Fruit fly (Drosophila melanogaster) whole organism, embryonic: ENCODE results near the gene CG13126.

Experiments
- Atf3 ChIP-seq: fragments of 200-800 bp; sonication (Bioruptor generic); optimal IDR thresholded peaks from 3 replicates; lab custom pipeline; 2016; ENCODE audit warnings: missing biosample characterization, missing genetic modification characterization
- B-H1 ChIP-seq: fragments of 200-800 bp; sonication (Bioruptor generic); IDR thresholded peaks from 3 replicates; pipeline ENCODE4 v1.3.6; 2022; ENCODE audit warnings: missing biosample characterization, missing genetic modification characterization
- B-H2 ChIP-seq: fragments of 200-800 bp; sonication (Bioruptor generic); optimal IDR thresholded peaks from 2 replicates; lab custom pipeline; 2018; ENCODE audit warnings: missing biosample characterization, mild to moderate bottlenecking, missing genetic modification characterization
- CG11247 ChIP-seq: fragments of 200-800 bp; sonication (Bioruptor generic); IDR thresholded peaks from 2 replicates; pipeline ENCODE4 v1.3.6; 2022; ENCODE audit warnings: missing biosample characterization, missing genetic modification characterization
- CG11456 ChIP-seq: fragments of 200-800 bp; sonication (Bioruptor generic); IDR thresholded peaks from 3 replicates; pipeline ENCODE4 v1.3.6; 2022; ENCODE audit warnings: missing biosample characterization, missing genetic modification characterization
- CG11560 ChIP-seq: fragments of 200-800 bp; sonication (Bioruptor generic); IDR thresholded peaks from 3 replicates; pipeline ENCODE4 v1.3.6; 2022; ENCODE audit warnings: missing biosample characterization, missing genetic modification characterization
- CG12299 ChIP-seq: fragments of 200-800 bp; sonication (Bioruptor generic); optimal IDR thresholded peaks from 2 replicates; lab custom pipeline; 2018; ENCODE audit warnings: missing biosample characterization, mild to moderate bottlenecking, missing genetic modification characterization
- CG13424 ChIP-seq: fragments of 200-800 bp; sonication (Bioruptor generic); optimal IDR thresholded peaks from 2 replicates; lab custom pipeline; 2019; ENCODE audit warnings: missing biosample characterization, mild to moderate bottlenecking, missing genetic modification characterization, moderate library complexity
- CG13624 ChIP-seq: fragments of 200-800 bp; sonication (Bioruptor generic); optimal IDR thresholded peaks from 2 replicates; lab custom pipeline; 2016; ENCODE audit warnings: missing biosample characterization, missing genetic modification characterization
- CG13894 ChIP-seq: fragments of 200-800 bp; sonication (Bioruptor generic); optimal IDR thresholded peaks from 3 replicates; lab custom pipeline; 2018; ENCODE audit warnings: missing biosample characterization, mild to moderate bottlenecking, missing genetic modification characterization, moderate library complexity
- CG14050 ChIP-seq: fragments of 200-800 bp; sonication (Bioruptor generic); IDR thresholded peaks from 3 replicates; pipeline ENCODE4 v1.3.6; 2022; ENCODE audit warnings: missing biosample characterization, missing genetic modification characterization
- CG15479 ChIP-seq: fragments of 200-800 bp; sonication (Bioruptor generic); optimal IDR thresholded peaks from 3 replicates; lab custom pipeline; 2019; ENCODE audit warnings: missing biosample characterization, mild to moderate bottlenecking, missing genetic modification characterization, moderate library complexity
- CG16779 ChIP-seq: fragments of 200-800 bp; sonication (Bioruptor generic); IDR thresholded peaks from 2 replicates; pipeline ENCODE4 v1.3.6; 2022; ENCODE audit warnings: missing biosample characterization, missing genetic modification characterization
- CG17829 ChIP-seq: fragments of 200-800 bp; optimal IDR thresholded peaks from 2 replicates; lab custom pipeline; 2019; ENCODE audit warnings: missing biosample characterization, mild to moderate bottlenecking, missing genetic modification characterization, moderate library complexity
- CG18476 ChIP-seq: fragments of 200-800 bp; sonication (Bioruptor generic); optimal IDR thresholded peaks from 2 replicates; lab custom pipeline; 2016; ENCODE audit warnings: missing biosample characterization, mild to moderate bottlenecking, missing genetic modification characterization
- CG2199 ChIP-seq: fragments of 200-800 bp; sonication (Bioruptor generic); IDR thresholded peaks from 3 replicates; pipeline ENCODE4 v1.3.6; 2022; ENCODE audit warnings: missing biosample characterization, missing genetic modification characterization
- CG2678 ChIP-seq: fragments of 200-800 bp; sonication (Bioruptor generic); optimal IDR thresholded peaks from 3 replicates; lab custom pipeline; 2019; ENCODE audit warnings: missing biosample characterization, mild to moderate bottlenecking, missing genetic modification characterization, moderate library complexity
- CG32532 ChIP-seq: fragments of 200-800 bp; sonication (Bioruptor generic); IDR thresholded peaks from 2 replicates; pipeline ENCODE4 v1.3.6; 2022; ENCODE audit warnings: missing biosample characterization, missing genetic modification characterization
- CG32772 ChIP-seq: fragments of 200-800 bp; sonication (Bioruptor generic); IDR thresholded peaks from 2 replicates; pipeline ENCODE4 v1.3.6; 2022; ENCODE audit warnings: missing biosample characterization, missing genetic modification characterization
- CG33213 ChIP-seq: fragments of 200-800 bp; sonication (Bioruptor generic); optimal IDR thresholded peaks from 3 replicates; lab custom pipeline; 2016; ENCODE audit warnings: missing biosample characterization, missing genetic modification characterization
- CG34422 ChIP-seq: fragments of 200-800 bp; sonication (Bioruptor generic); IDR thresholded peaks from 3 replicates; pipeline ENCODE4 v1.3.6; 2022; ENCODE audit warnings: missing biosample characterization, missing genetic modification characterization
- CG3726 ChIP-seq: fragments of 200-800 bp; sonication (Bioruptor generic); IDR thresholded peaks from 3 replicates; pipeline ENCODE4, ENCODE4 v1.3.6; 2022; ENCODE audit warnings: missing biosample characterization, missing genetic modification characterization
- CG4707 ChIP-seq: fragments of 200-800 bp; sonication (Bioruptor generic); optimal IDR thresholded peaks from 2 replicates; lab custom pipeline; 2018; ENCODE audit warnings: missing biosample characterization, mild to moderate bottlenecking, missing genetic modification characterization, moderate library complexity
- CG6254 ChIP-seq: fragments of 200-800 bp; sonication (Bioruptor generic); optimal IDR thresholded peaks from 3 replicates; lab custom pipeline; 2017; ENCODE audit warnings: mild to moderate bottlenecking, missing biosample characterization, missing genetic modification reagents, missing genetic modification characterization
- CG6654 ChIP-seq: fragments of 200-800 bp; sonication (Bioruptor generic); optimal IDR thresholded peaks from 2 replicates; lab custom pipeline; 2017; ENCODE audit warnings: missing biosample characterization, mild to moderate bottlenecking, missing genetic modification characterization
- CG6689 ChIP-seq: fragments of 200-800 bp; sonication (Bioruptor generic); IDR thresholded peaks from 2 replicates; pipeline ENCODE4 v1.3.6; 2022; ENCODE audit warnings: missing biosample characterization, missing genetic modification characterization
- CG7357 ChIP-seq: fragments of 200-800 bp; sonication (Bioruptor generic); IDR thresholded peaks from 3 replicates; pipeline ENCODE4 v1.3.6; 2022; ENCODE audit warnings: missing biosample characterization, missing genetic modification characterization
- CG9797 ChIP-seq: fragments of 200-800 bp; sonication (Bioruptor generic); optimal IDR thresholded peaks from 3 replicates; lab custom pipeline; 2018; ENCODE audit warnings: missing biosample characterization, mild to moderate bottlenecking, missing genetic modification characterization
- Camta ChIP-seq: fragments of 200-800 bp; sonication (Bioruptor generic); optimal IDR thresholded peaks from 2 replicates; lab custom pipeline; 2016; ENCODE audit warnings: missing biosample characterization, missing genetic modification characterization
- D19B ChIP-seq: fragments of 200-800 bp; sonication (Bioruptor generic); optimal IDR thresholded peaks from 2 replicates; lab custom pipeline; 2017; ENCODE audit warnings: missing biosample characterization, mild to moderate bottlenecking, missing genetic modification characterization
- Doc2 ChIP-seq: fragments of 200-800 bp; sonication (Bioruptor generic); IDR thresholded peaks from 2 replicates; pipeline ENCODE4 v1.3.6; 2022; ENCODE audit warnings: missing biosample characterization, missing genetic modification characterization
- Dp ChIP-seq: fragments of 200-800 bp; sonication (Bioruptor generic); optimal IDR thresholded peaks from 2 replicates; lab custom pipeline; 2018; ENCODE audit warnings: missing biosample characterization, mild to moderate bottlenecking, missing genetic modification characterization, moderate library complexity
- Fer1 ChIP-seq: fragments of 200-800 bp; sonication (Bioruptor generic); optimal IDR thresholded peaks from 2 replicates; lab custom pipeline; 2017; ENCODE audit warnings: missing biosample characterization, mild to moderate bottlenecking, missing genetic modification characterization
- Hmx ChIP-seq: fragments of 200-800 bp; sonication (Bioruptor generic); optimal IDR thresholded peaks from 2 replicates; lab custom pipeline; 2016; ENCODE audit warnings: missing biosample characterization, missing genetic modification characterization
- Rfx ChIP-seq: fragments of 200-800 bp; sonication (Bioruptor generic); IDR thresholded peaks from 2 replicates; pipeline ENCODE4 v1.3.6; 2022; ENCODE audit warnings: missing biosample characterization, missing genetic modification characterization
- Spps ChIP-seq: fragments of 200-800 bp; sonication (Bioruptor generic); optimal IDR thresholded peaks from 2 replicates; lab custom pipeline; 2018; ENCODE audit warnings: missing biosample characterization, mild to moderate bottlenecking, missing genetic modification characterization
- Ssrp ChIP-seq: fragments of 200-800 bp; sonication (Bioruptor generic); optimal IDR thresholded peaks from 2 replicates; lab custom pipeline; 2018; ENCODE audit warnings: missing biosample characterization, mild to moderate bottlenecking, missing genetic modification characterization, moderate library complexity
- al ChIP-seq: fragments of 200-800 bp; sonication (Bioruptor generic); IDR thresholded peaks from 2 replicates; pipeline ENCODE4 v1.3.6; 2022; ENCODE audit warnings: missing biosample characterization, missing genetic modification characterization
- cad ChIP-seq: fragments of >200 bp; optimal IDR thresholded peaks from 2 replicates; lab custom pipeline; 2017; ENCODE audit warnings: missing biosample characterization, missing genetic modification characterization
- chinmo ChIP-seq: fragments of 200-800 bp; sonication (Bioruptor generic); IDR thresholded peaks from 4 replicates; pipeline ENCODE4 v1.3.6; 2022; ENCODE audit warnings: missing biosample characterization, missing genetic modification characterization; ENCODE audit not compliant: partially characterized antibody
- exex ChIP-seq: fragments of 200-800 bp; sonication (Bioruptor generic); optimal IDR thresholded peaks from 4 replicates; lab custom pipeline; 2018; ENCODE audit warnings: missing biosample characterization, mild to moderate bottlenecking, missing genetic modification characterization, moderate library complexity
- gt ChIP-seq: fragments of 200-800 bp; sonication (Bioruptor generic); IDR thresholded peaks from 2 replicates; pipeline ENCODE4 v1.3.6; 2022; ENCODE audit warnings: missing biosample characterization, missing genetic modification characterization
- ham ChIP-seq: fragments of 200-800 bp; sonication (Bioruptor generic); IDR thresholded peaks from 2 replicates; pipeline ENCODE4 v1.3.6; 2022; ENCODE audit warnings: missing biosample characterization, missing genetic modification characterization
- hb ChIP-seq: fragments of 200-800 bp; sonication (Bioruptor generic); IDR thresholded peaks from 3 replicates; pipeline ENCODE4 v1.3.6; 2022; ENCODE audit warnings: missing biosample characterization, missing genetic modification characterization; ENCODE audit not compliant: partially characterized antibody
- luna ChIP-seq: fragments of 200-800 bp; sonication (Bioruptor generic); optimal IDR thresholded peaks from 2 replicates; lab custom pipeline; 2016; ENCODE audit warnings: missing biosample characterization, missing genetic modification characterization
- mam ChIP-seq: fragments of 200-800 bp; sonication (Bioruptor generic); optimal IDR thresholded peaks from 3 replicates; lab custom pipeline; 2016; ENCODE audit warnings: missing biosample characterization, missing genetic modification characterization
- ranshi ChIP-seq: fragments of 200-800 bp; sonication (Bioruptor generic); IDR thresholded peaks from 2 replicates; pipeline ENCODE4 v1.3.6; 2022; ENCODE audit warnings: missing biosample characterization, missing genetic modification characterization
- sens ChIP-seq: fragments of 200-800 bp; sonication (Bioruptor generic); peaks from one replicate; lab custom pipeline; 2016; ENCODE audit warnings: missing biosample characterization, missing genetic modification characterization
- zen ChIP-seq: fragments of 200-800 bp; sonication (Bioruptor generic); optimal IDR thresholded peaks from 3 replicates; lab custom pipeline; 2018; ENCODE audit warnings: missing biosample characterization, mild to moderate bottlenecking, missing genetic modification characterization, moderate library complexity

Gene CG13126

dm6 chr2L:9933063-9933462 is 20.9 kb downstream of the CG13126 start, which contains the start of gene Cpr30F:
TSS of gene Cpr30F (minus strand) at chr2L:9933163.
- no peak for TF ChIP-seq CG3726 (GFP tag; lab: Robert Waterston, UW)
- no peak for TF ChIP-seq CG17829 (tag; lab: Kevin White, UChicago)
- TF ChIP-seq CG13624 = no peak
- no peak for TF ChIP-seq CG34422 (GFP tag; lab: Robert Waterston, UW)
- TF ChIP-seq sens (GFP tag; lab: Kevin White, UChicago) = no peak
- TF ChIP-seq, all 482 proteins: peak for 0

- no peak for TF ChIP-seq ranshi (GFP tag; lab: Robert Waterston, UW)
- TF ChIP-seq D19B = no peak
- TF ChIP-seq Dp (GFP tag; lab: Kevin White, UChicago) = no peak
- TF ChIP-seq luna (GFP tag; lab: Kevin White, UChicago) = no peak
- no peak for TF ChIP-seq CG6689
- TF ChIP-seq CG16779 (GFP tag; lab: Robert Waterston, UW) = no peak
- TF ChIP-seq chinmo (GFP tag; lab: Robert Waterston, UW) = no peak
- no peak for TF ChIP-seq CG13894
- TF ChIP-seq cad (GFP tag; lab: Kevin White, UChicago) = no peak
- no peak for TF ChIP-seq ham
- no peak for TF ChIP-seq CG2199 (GFP tag; lab: Robert Waterston, UW)
- TF ChIP-seq CG6254 (GFP tag; lab: Kevin White, UChicago) = no peak
- no peak for TF ChIP-seq Doc2
- no peak for TF ChIP-seq CG13424 (tag; lab: Kevin White, UChicago)
- no peak for TF ChIP-seq al
- TF ChIP-seq Atf3 = no peak
- no peak for TF ChIP-seq B-H2 (GFP tag; lab: Kevin White, UChicago)
- TF ChIP-seq mam (GFP tag; lab: Kevin White, UChicago) = no peak
Observed at dm6 chr2L:9930280-9930679, 23.7 kb downstream of the CG13126 start, which contains the start of gene CG42367. TSS of gene CG42367 (plus strand) at chr2L:9930580.

dm6 chr2L:9924765-9925164 is 29.2 kb downstream of the CG13126 start, which contains the start of the genes TbCMF46 and CG42366:
TSS of gene TbCMF46 (minus strand) at chr2L:9924865.
TSS of gene CG42366 (plus strand) at chr2L:9925161.
- TF ChIP-seq CG11560 (0 out of 3 replicates have a peak, but pooled peaks have one; percentile 28), CG11456 (GFP tag; lab: Robert Waterston, UW) (0 out of 3 replicates have a peak, but pooled peaks have one; percentile 33), CG32772 (GFP tag; lab: Robert Waterston, UW) (no peak), CG11247 (GFP tag; lab: Robert Waterston, UW) (0 out of 2 replicates have a peak, but pooled peaks have one; percentile 33), hb (no peak), Rfx (GFP tag; lab: Robert Waterston, UW) (peak; percentile 32; the same call in 1 of the 2 replicates)

dm6 chr2L:9921401-9921800 is 32.6 kb downstream of the CG13126 start, which contains the start of gene CG4592:
TSS of gene CG4592 (plus strand) at chr2L:9921633.
- TF ChIP-seq gt (no peak), exex (peak; percentile 52), CG9797 (GFP tag; lab: Kevin White, UChicago) (no peak), CG6654 (GFP tag; lab: Kevin White, UChicago) (peak; percentile 22), CG12299 (tag; lab: Kevin White, UChicago) (peak; percentile 19), CG4707 (GFP tag; lab: Kevin White, UChicago) (no peak), CG33213 (peak; percentile 12), Spps (tag; lab: Kevin White, UChicago) (peak; percentile 22), CG32532 (GFP tag; lab: Robert Waterston, UW) (peak; percentile 66), CG7357 (GFP tag; lab: Robert Waterston, UW) (no peak), CG18476 (GFP tag; lab: Kevin White, UChicago) (peak; percentile 39), zen (tag; lab: Kevin White, UChicago) (peak; percentile 48), B-H1 (GFP tag; lab: Robert Waterston, UW) (peak; percentile 21; the same call in 1 of the 3 replicates), Fer1 (GFP tag; lab: Kevin White, UChicago) (no peak), CG14050 (0 out of 3 replicates have a peak, but pooled peaks have one; percentile 32), Ssrp (no peak), Camta (peak; percentile 37), CG15479 (no peak), CG2678 (tag; lab: Kevin White, UChicago) (no peak), Hmx (peak; percentile 25)
